Worm (Caenorhabditis elegans): ENCODE data around the gene Y32G9A.5.

Gene Y32G9A.5

ce11 chrV:1875497-1875988 lies 31.9 kb upstream of the Y32G9A.5 start (continued):
- TF ChIP-seq madf-5 (GFP tag; IDR thresholded peaks at IDR 0.05), result no peak
- TF ChIP-seq T20F7.1 (GFP tag; optimal IDR thresholded peaks at IDR 0.05), result peak; percentile 71
- TF ChIP-seq hlh-30 (tag; optimal IDR thresholded peaks at IDR 0.05; ENCODE audit: insufficient read depth), result no peak
- no peak for TF ChIP-seq ceh-82 (tag; optimal IDR thresholded peaks at IDR 0.05)
- TF ChIP-seq hlh-11 (tag; optimal IDR thresholded peaks at IDR 0.05), result peak; percentile 25
- peak; percentile 60; the same call in 1 of the 2 replicates for TF ChIP-seq lin-1 (GFP tag; IDR thresholded peaks at IDR 0.05)
- no peak for TF ChIP-seq nhr-42 (GFP tag; IDR thresholded peaks at IDR 0.05)
- TF ChIP-seq ama-1 (optimal IDR thresholded peaks at IDR 0.05), result peak; percentile 41
- TF ChIP-seq daf-16 (GFP tag; optimal IDR thresholded peaks at IDR 0.05), result no peak
- TF ChIP-seq daf-16 (tag; optimal IDR thresholded peaks at IDR 0.05), result peak; percentile 10
- TF ChIP-seq dmd-9 (GFP tag; IDR thresholded peaks at IDR 0.05), result 0 out of 2 replicates have a peak, but pooled peaks have one; percentile 20
- TF ChIP-seq mep-1 (tag; optimal IDR thresholded peaks at IDR 0.05), result peak; percentile 34
- no peak for TF ChIP-seq saeg-2 (GFP tag; IDR thresholded peaks at IDR 0.05)
- TF ChIP-seq cey-2 (tag; optimal IDR thresholded peaks at IDR 0.05; ENCODE audit: borderline replicate concordance, insufficient read depth), result no peak
- TF ChIP-seq zfp-3 (GFP tag; conservative IDR thresholded peaks at IDR 0.05), result peak; percentile 77; the same call in 1 of the 2 replicates
- no peak for TF ChIP-seq hmg-1.1 (GFP tag; IDR thresholded peaks at IDR 0.05)
- TF ChIP-seq zip-11 (GFP tag; IDR thresholded peaks at IDR 0.05), result no peak
- TF ChIP-seq aha-1 (tag), result peak; percentile 82
- TF ChIP-seq nhr-77 (tag; optimal IDR thresholded peaks at IDR 0.05), result no peak
- no peak for TF ChIP-seq zip-2 (tag; optimal IDR thresholded peaks at IDR 0.05)
- no peak for TF ChIP-seq ceh-62 (tag; optimal IDR thresholded peaks at IDR 0.05)
- no peak for TF ChIP-seq ceh-20 (GFP tag; IDR thresholded peaks at IDR 0.05)
- peak in 1 of 2 experiments; percentile 41 for TF ChIP-seq hif-1 (tag; optimal IDR thresholded peaks at IDR 0.05)
- TF ChIP-seq lin-15B (tag; optimal IDR thresholded peaks at IDR 0.05), result peak; percentile 17
- no peak for TF ChIP-seq lir-3 (tag; optimal IDR thresholded peaks at IDR 0.05)
- TF ChIP-seq ztf-7 (tag; optimal IDR thresholded peaks at IDR 0.05), result no peak
- no peak for TF ChIP-seq F37D6.2 (tag; optimal IDR thresholded peaks at IDR 0.05)
- no peak for TF ChIP-seq zag-1 (tag; optimal IDR thresholded peaks at IDR 0.05)
- no peak for TF ChIP-seq lin-13 (GFP tag; optimal IDR thresholded peaks at IDR 0.05)
- peak; percentile 32 for TF ChIP-seq F10B5.3 (tag; optimal IDR thresholded peaks at IDR 0.05)
- TF ChIP-seq lin-39 (tag; optimal IDR thresholded peaks at IDR 0.05), result no peak
- peak; percentile 62; the same call in 1 of the 2 replicates for TF ChIP-seq arid-1 (GFP tag; conservative IDR thresholded peaks at IDR 0.05)
- TF ChIP-seq set-16 (GFP tag; IDR thresholded peaks at IDR 0.05), result no peak
- TF ChIP-seq mxl-2 (GFP tag; conservative IDR thresholded peaks at IDR 0.05), result no peak
- TF ChIP-seq zfp-2 (tag; optimal IDR thresholded peaks at IDR 0.05), result no peak

DNA sequence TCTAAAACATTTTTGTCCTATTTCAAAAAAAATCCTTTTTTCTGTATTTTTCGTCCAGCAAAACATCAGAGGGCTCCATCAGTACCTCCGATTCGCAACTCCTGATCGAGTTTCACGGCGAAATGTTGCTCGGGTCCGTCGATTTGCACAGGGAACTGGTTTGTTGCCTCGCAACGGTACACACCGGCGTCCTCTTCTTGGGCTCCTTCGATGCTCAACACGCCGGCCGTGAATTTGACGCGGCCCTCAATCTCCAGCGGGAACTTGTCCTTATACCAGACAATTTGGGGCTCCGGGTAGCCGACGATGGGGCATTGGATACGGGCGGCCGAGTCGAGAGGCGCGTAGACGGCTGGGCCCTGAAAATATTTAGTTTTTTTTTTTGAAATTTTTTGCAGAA lies 29.4 kb upstream of the Y32G9A.5 start:
- TF ChIP-seq set-16 (GFP tag; IDR thresholded peaks at IDR 0.05) (peak; percentile 66), hmg-1.1 (GFP tag; IDR thresholded peaks at IDR 0.05) (no peak), F44E2.7 (GFP tag; IDR thresholded peaks at IDR 0.05) (no peak), unc-62 (GFP tag; optimal IDR thresholded peaks at IDR 0.05 in 1 of 2) (no peak), unc-62 (tag; optimal IDR thresholded peaks at IDR 0.05) (no peak)

DNA sequence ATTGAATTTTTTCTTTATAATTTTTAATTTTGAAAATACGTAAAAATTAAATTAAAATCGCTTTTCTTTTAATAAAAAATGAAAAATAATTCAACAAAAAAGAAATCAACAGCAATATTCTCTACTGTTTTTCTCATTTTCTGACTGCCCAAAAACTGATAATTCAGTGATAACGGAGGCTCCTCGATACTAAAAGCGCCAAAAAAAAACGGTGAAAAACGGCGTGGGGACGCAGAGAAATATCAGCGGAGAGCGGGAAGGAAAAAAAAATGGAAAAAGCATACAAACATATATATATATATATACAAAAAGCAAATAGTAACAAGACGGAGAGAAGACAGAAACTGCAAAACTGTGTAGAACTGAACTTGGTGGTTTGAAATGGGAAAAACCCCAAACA lies 24.3 kb upstream of the Y32G9A.5 start:
- TF ChIP-seq nhr-28 (tag; optimal IDR thresholded peaks at IDR 0.05) (peak; percentile 59), dve-1 (tag; optimal IDR thresholded peaks at IDR 0.05; ENCODE audit: insufficient read depth) (peak; percentile 37), gei-8 (GFP tag; optimal IDR thresholded peaks at IDR 0.05) (no peak), snpc-4 (tag; optimal IDR thresholded peaks at IDR 0.05) (no peak), nhr-77 (tag; optimal IDR thresholded peaks at IDR 0.05) (peak; percentile 33), hlh-11 (tag; optimal IDR thresholded peaks at IDR 0.05) (peak; percentile 47), pqm-1 (tag; optimal IDR thresholded peaks at IDR 0.05) (peak; percentile 92), daf-16 (GFP tag; optimal IDR thresholded peaks at IDR 0.05) (no peak), daf-16 (tag; optimal IDR thresholded peaks at IDR 0.05) (peak; percentile 78)
